Fruit fly (Drosophila melanogaster) whole organism, embryonic: Measurements from ENCODE around the gene BomBc3.

ENCODE experiments used
- Adf1 ChIP-seq: fragments of 200-800 bp; sonication (Bioruptor generic); IDR thresholded peaks from 2 replicates; pipeline ENCODE4 v1.3.6; 2022; ENCODE audit warnings: missing biosample characterization, missing genetic modification characterization
- Bteb2 ChIP-seq: fragments of 200-800 bp; sonication (Bioruptor generic); optimal IDR thresholded peaks from 2 replicates; lab custom pipeline; 2016; ENCODE audit warnings: missing biosample characterization, missing genetic modification characterization
- CG11723 ChIP-seq: fragments of 200-800 bp; sonication (Bioruptor generic); optimal IDR thresholded peaks from 2 replicates; lab custom pipeline; 2017; ENCODE audit warnings: missing biosample characterization, mild to moderate bottlenecking, missing genetic modification characterization
- CG12104 ChIP-seq: fragments of 200-800 bp; sonication (Bioruptor generic); optimal IDR thresholded peaks from 3 replicates; lab custom pipeline; 2016; ENCODE audit warnings: missing biosample characterization, missing genetic modification characterization
- CG12155 ChIP-seq: fragments of 200-800 bp; sonication (Bioruptor generic); optimal IDR thresholded peaks from 3 replicates; lab custom pipeline; 2016; ENCODE audit warnings: missing biosample characterization, missing genetic modification characterization
- CG12219 ChIP-seq: fragments of 200-800 bp; sonication (Bioruptor generic); optimal IDR thresholded peaks from 3 replicates; lab custom pipeline; 2018; ENCODE audit warnings: missing biosample characterization, mild to moderate bottlenecking, missing genetic modification characterization
- CG12744 ChIP-seq: fragments of 200-800 bp; sonication (Bioruptor generic); optimal IDR thresholded peaks from 2 replicates; lab custom pipeline; 2016; ENCODE audit warnings: missing biosample characterization, missing genetic modification characterization
- CG12769 ChIP-seq: fragments of 200-800 bp; sonication (Bioruptor generic); optimal IDR thresholded peaks from 2 replicates; lab custom pipeline; 2019; ENCODE audit warnings: missing biosample characterization, mild to moderate bottlenecking, missing genetic modification characterization, moderate library complexity
- CG13624 ChIP-seq: fragments of 200-800 bp; sonication (Bioruptor generic); optimal IDR thresholded peaks from 2 replicates; lab custom pipeline; 2016; ENCODE audit warnings: missing biosample characterization, missing genetic modification characterization
- CG13775 ChIP-seq: fragments of 200-800 bp; sonication (Bioruptor generic); optimal IDR thresholded peaks from 3 replicates; lab custom pipeline; 2017; ENCODE audit warnings: missing biosample characterization, mild to moderate bottlenecking, missing genetic modification characterization
- CG14710 ChIP-seq: fragments of 200-800 bp; sonication (Bioruptor generic); optimal IDR thresholded peaks from 3 replicates; lab custom pipeline; 2019; ENCODE audit warnings: missing biosample characterization, mild to moderate bottlenecking, missing genetic modification characterization, moderate library complexity
- CG16813 ChIP-seq: fragments of 200-800 bp; sonication (Bioruptor generic); IDR thresholded peaks from 3 replicates; pipeline ENCODE4 v1.3.6; 2022; ENCODE audit warnings: missing biosample characterization, missing genetic modification characterization; ENCODE audit not compliant: partially characterized antibody
- CG17328 ChIP-seq: fragments of 200-800 bp; sonication (Bioruptor generic); IDR thresholded peaks from 2 replicates; pipeline ENCODE4 v1.3.6; 2022; ENCODE audit warnings: missing biosample characterization, missing genetic modification characterization
- CG18011 ChIP-seq: fragments of 200-800 bp; sonication (Bioruptor generic); optimal IDR thresholded peaks from 2 replicates; lab custom pipeline; 2017; ENCODE audit warnings: missing biosample characterization, missing genetic modification characterization, mild to moderate bottlenecking, moderate library complexity, missing genotype
- CG32772 ChIP-seq: fragments of 200-800 bp; sonication (Bioruptor generic); IDR thresholded peaks from 2 replicates; pipeline ENCODE4 v1.3.6; 2022; ENCODE audit warnings: missing biosample characterization, missing genetic modification characterization
- CG3281 ChIP-seq: fragments of 200-800 bp; sonication (Bioruptor generic); optimal IDR thresholded peaks from 3 replicates; lab custom pipeline; 2017; ENCODE audit warnings: missing biosample characterization, mild to moderate bottlenecking, missing genetic modification characterization
- CG3995 ChIP-seq: fragments of 200-800 bp; sonication (Bioruptor generic); optimal IDR thresholded peaks from 3 replicates; lab custom pipeline; 2016; ENCODE audit warnings: missing biosample characterization, missing genetic modification characterization
- CG4617 ChIP-seq: fragments of 200-800 bp; sonication (Bioruptor generic); optimal IDR thresholded peaks from 3 replicates; lab custom pipeline; 2016; ENCODE audit warnings: missing biosample characterization, missing genetic modification characterization, borderline replicate concordance
- CG5953 ChIP-seq: fragments of 200-800 bp; sonication (Bioruptor generic); IDR thresholded peaks from 2 replicates; pipeline ENCODE4 v1.3.6; 2022; ENCODE audit warnings: missing biosample characterization, missing genetic modification characterization
- CG6654 ChIP-seq: fragments of 200-800 bp; sonication (Bioruptor generic); optimal IDR thresholded peaks from 2 replicates; lab custom pipeline; 2017; ENCODE audit warnings: missing biosample characterization, mild to moderate bottlenecking, missing genetic modification characterization
- CG7745 ChIP-seq: fragments of 200-800 bp; sonication (Bioruptor generic); optimal IDR thresholded peaks from 2 replicates; lab custom pipeline; 2018; ENCODE audit warnings: missing biosample characterization, mild to moderate bottlenecking, missing genetic modification characterization, moderate library complexity
- CG9817 ChIP-seq: fragments of 200-800 bp; sonication (Bioruptor generic); optimal IDR thresholded peaks from 2 replicates; lab custom pipeline; 2018; ENCODE audit warnings: missing biosample characterization, mild to moderate bottlenecking, missing genetic modification characterization, moderate library complexity
- CG9876 ChIP-seq: fragments of 200-800 bp; sonication (Bioruptor generic); optimal IDR thresholded peaks from 2 replicates; lab custom pipeline; 2016; ENCODE audit warnings: missing biosample characterization, missing genetic modification characterization
- CrebB ChIP-seq: fragments of 200-800 bp; sonication (Bioruptor generic); optimal IDR thresholded peaks from 3 replicates; lab custom pipeline; 2018; ENCODE audit warnings: missing biosample characterization, mild to moderate bottlenecking, missing genetic modification characterization
- Deaf1 ChIP-seq: fragments of 200-800 bp; optimal IDR thresholded peaks from 3 replicates; lab custom pipeline; 2019; ENCODE audit warnings: missing biosample characterization, mild to moderate bottlenecking, missing genetic modification characterization, moderate library complexity
- Dll ChIP-seq: fragments of 200-800 bp; sonication (Bioruptor generic); IDR thresholded peaks from 4 replicates; pipeline ENCODE4 v1.3.6; 2022; ENCODE audit warnings: missing biosample characterization, missing genetic modification characterization; ENCODE audit not compliant: partially characterized antibody
- Doc2 ChIP-seq: fragments of 200-800 bp; sonication (Bioruptor generic); IDR thresholded peaks from 2 replicates; pipeline ENCODE4 v1.3.6; 2022; ENCODE audit warnings: missing biosample characterization, missing genetic modification characterization
- E2f2 ChIP-seq: fragments of 200-800 bp; sonication (Bioruptor generic); IDR thresholded peaks from 2 replicates; pipeline ENCODE4 v1.3.6; 2022; ENCODE audit warnings: missing biosample characterization, missing genetic modification characterization
- HLHmδ ChIP-seq: fragments of 200-800 bp; sonication (Bioruptor generic); optimal IDR thresholded peaks from 2 replicates; lab custom pipeline; 2018; ENCODE audit warnings: missing biosample characterization, mild to moderate bottlenecking, missing genetic modification characterization, moderate library complexity
- Hmx ChIP-seq: fragments of 200-800 bp; sonication (Bioruptor generic); optimal IDR thresholded peaks from 2 replicates; lab custom pipeline; 2016; ENCODE audit warnings: missing biosample characterization, missing genetic modification characterization
- Hr78 ChIP-seq, 2 experiments: fragments of 200-800 bp in 1 of 2; fragments of >200 bp in 1 of 2; sonication (Bioruptor generic) in 1 of 2; optimal IDR thresholded peaks; 2 replicates each; lab custom pipeline; 2017 to 2019; ENCODE audit warnings: missing biosample characterization in 2 of 2, missing genetic modification characterization in 2 of 2, mild to moderate bottlenecking in 1 of 2, moderate library complexity in 1 of 2
- Hsf ChIP-seq: fragments of 200-800 bp; sonication (Bioruptor generic); optimal IDR thresholded peaks from 3 replicates; lab custom pipeline; 2016; ENCODE audit warnings: missing biosample characterization, missing genetic modification characterization
- Oaz ChIP-seq: fragments of 200-800 bp; sonication (Bioruptor generic); IDR thresholded peaks from 2 replicates; pipeline ENCODE4 v1.3.6; 2022; ENCODE audit warnings: missing biosample characterization, missing genetic modification characterization
- Ssrp ChIP-seq: fragments of 200-800 bp; sonication (Bioruptor generic); optimal IDR thresholded peaks from 2 replicates; lab custom pipeline; 2018; ENCODE audit warnings: missing biosample characterization, mild to moderate bottlenecking, missing genetic modification characterization, moderate library complexity
- Taf1 ChIP-seq: fragments of 200-800 bp; sonication (Bioruptor generic); IDR thresholded peaks from 2 replicates; pipeline ENCODE4 v1.3.6; 2022; ENCODE audit warnings: missing biosample characterization, missing genetic modification characterization
- ci ChIP-seq: fragments of 200-800 bp; sonication (Bioruptor generic); IDR thresholded peaks from 3 replicates; pipeline ENCODE4 v1.3.6; 2022; ENCODE audit warnings: missing biosample characterization, missing genetic modification characterization
- emc ChIP-seq: fragments of 200-800 bp; sonication (Bioruptor generic); optimal IDR thresholded peaks from 2 replicates; lab custom pipeline; 2016; ENCODE audit warnings: missing biosample characterization, missing genetic modification characterization
- exex ChIP-seq: fragments of 200-800 bp; sonication (Bioruptor generic); optimal IDR thresholded peaks from 4 replicates; lab custom pipeline; 2018; ENCODE audit warnings: missing biosample characterization, mild to moderate bottlenecking, missing genetic modification characterization, moderate library complexity
- fru ChIP-seq: fragments of >200 bp; optimal IDR thresholded peaks from 2 replicates; lab custom pipeline; 2017
- ftz-f1 ChIP-seq: fragments of 200-800 bp; sonication (Bioruptor generic); optimal IDR thresholded peaks from 2 replicates; lab custom pipeline; 2016; ENCODE audit warnings: missing biosample characterization, missing genetic modification characterization
- ham ChIP-seq: fragments of 200-800 bp; sonication (Bioruptor generic); IDR thresholded peaks from 2 replicates; pipeline ENCODE4 v1.3.6; 2022; ENCODE audit warnings: missing biosample characterization, missing genetic modification characterization
- hth ChIP-seq: fragments of >200 bp; optimal IDR thresholded peaks from 2 replicates; lab custom pipeline; 2017; ENCODE audit warnings: inconsistent platforms
- lmd ChIP-seq: fragments of 200-800 bp; sonication (Bioruptor generic); IDR thresholded peaks from 2 replicates; pipeline ENCODE4 v1.3.6; 2022; ENCODE audit warnings: missing biosample characterization, missing genetic modification characterization
- mam ChIP-seq: fragments of 200-800 bp; sonication (Bioruptor generic); optimal IDR thresholded peaks from 3 replicates; lab custom pipeline; 2016; ENCODE audit warnings: missing biosample characterization, missing genetic modification characterization
- pum ChIP-seq: fragments of 200-800 bp; sonication (Bioruptor generic); optimal IDR thresholded peaks from 2 replicates; lab custom pipeline; 2016; ENCODE audit warnings: missing biosample characterization, missing genetic modification characterization
- run ChIP-seq: fragments of 200-800 bp; sonication (Bioruptor generic); optimal IDR thresholded peaks from 3 replicates; lab custom pipeline; 2018; ENCODE audit warnings: missing biosample characterization, mild to moderate bottlenecking, missing genetic modification characterization
- sens ChIP-seq: fragments of 200-800 bp; sonication (Bioruptor generic); peaks from one replicate; lab custom pipeline; 2016; ENCODE audit warnings: missing biosample characterization, missing genetic modification characterization
- shn ChIP-seq: fragments of 200-800 bp; sonication (Bioruptor generic); optimal IDR thresholded peaks from 3 replicates; lab custom pipeline; 2016; ENCODE audit warnings: missing biosample characterization, missing genetic modification characterization
- sna ChIP-seq: fragments of 200-800 bp; sonication (Bioruptor generic); IDR thresholded peaks from 2 replicates; pipeline ENCODE4 v1.3.6; 2022; ENCODE audit warnings: missing biosample characterization, missing genetic modification characterization; ENCODE audit not compliant: partially characterized antibody
- tin ChIP-seq: fragments of 200-800 bp; sonication (Bioruptor generic); optimal IDR thresholded peaks from 3 replicates; lab custom pipeline; 2016; ENCODE audit warnings: missing biosample characterization, missing genetic modification characterization
- tna ChIP-seq: fragments of 200-800 bp; sonication (Bioruptor generic); IDR thresholded peaks from 2 replicates; pipeline ENCODE4 v1.3.6; 2022; ENCODE audit warnings: missing biosample characterization, missing genetic modification characterization; ENCODE audit not compliant: partially characterized antibody
- trh ChIP-seq: fragments of 200-800 bp; sonication (Bioruptor generic); optimal IDR thresholded peaks from 2 replicates; lab custom pipeline; 2016; ENCODE audit warnings: missing biosample characterization, missing genetic modification characterization
- zf30C ChIP-seq: fragments of 200-800 bp; sonication (Bioruptor generic); optimal IDR thresholded peaks from 3 replicates; lab custom pipeline; 2018; ENCODE audit warnings: missing biosample characterization, mild to moderate bottlenecking, missing genetic modification characterization

The BomBc3 gene

dm6 chr3R:22108316-22108715 is 21.4 kb downstream of the BomBc3 start (continued):
- TF ChIP-seq CG17328 (GFP tag; lab: Robert Waterston, UW), result peak; percentile 40; the same call in 1 of the 2 replicates
- no peak for TF ChIP-seq CG9876 (GFP tag; lab: Kevin White, UChicago)
- TF ChIP-seq tna (GFP tag; lab: Robert Waterston, UW), result no peak
- no peak for TF ChIP-seq exex
- TF ChIP-seq CG16813 (GFP tag; lab: Robert Waterston, UW), result no peak
- TF ChIP-seq Dll, result no peak
- no peak for TF ChIP-seq ham (GFP tag; lab: Robert Waterston, UW)
- TF ChIP-seq tin (GFP tag; lab: Kevin White, UChicago), result peak; percentile 36
- no peak for TF ChIP-seq CG5953 (GFP tag; lab: Robert Waterston, UW)
- TF ChIP-seq CG3281, result no peak
- no peak for TF ChIP-seq CG12155 (GFP tag; lab: Kevin White, UChicago)
- no peak for TF ChIP-seq zf30C (GFP tag; lab: Kevin White, UChicago)
- TF ChIP-seq E2f2 (GFP tag; lab: Robert Waterston, UW), result no peak
- TF ChIP-seq CrebB (tag; lab: Kevin White, UChicago), result no peak
- peak; percentile 5 for TF ChIP-seq CG6654
- no peak for TF ChIP-seq sna (GFP tag; lab: Robert Waterston, UW)
- TF ChIP-seq Taf1 (GFP tag; lab: Robert Waterston, UW), result no peak
- peak; percentile 12 for TF ChIP-seq Hsf (GFP tag; lab: Kevin White, UChicago)
- TF ChIP-seq CG11723, result no peak
- TF ChIP-seq Hmx (GFP tag; lab: Kevin White, UChicago), result no peak
- TF ChIP-seq HLHmδ, result no peak
- TF ChIP-seq CG13775 (GFP tag; lab: Kevin White, UChicago), result no peak
- no peak for TF ChIP-seq CG12744 (GFP tag; lab: Kevin White, UChicago)
- no peak for TF ChIP-seq CG14710 (tag; lab: Kevin White, UChicago)
- no peak for TF ChIP-seq CG18011 (GFP tag; lab: Kevin White, UChicago)
- TF ChIP-seq Adf1, result no peak
- TF ChIP-seq sens (GFP tag; lab: Kevin White, UChicago), result peak; percentile 62
- TF ChIP-seq CG13624 (GFP tag; lab: Kevin White, UChicago), result no peak
- TF ChIP-seq hth (lab: Kevin White, UChicago), result no peak
- peak; percentile 30 for TF ChIP-seq CG9817 (tag; lab: Kevin White, UChicago)
- no peak for TF ChIP-seq ftz-f1 (GFP tag; lab: Kevin White, UChicago)
- no peak for TF ChIP-seq CG4617
- no peak for TF ChIP-seq trh (GFP tag; lab: Kevin White, UChicago)
- no peak for TF ChIP-seq Bteb2
- no peak for TF ChIP-seq mam
- no peak for TF ChIP-seq ci (GFP tag; lab: Robert Waterston, UW)
- TF ChIP-seq run (tag; lab: Kevin White, UChicago), result no peak
- no peak for TF ChIP-seq emc (GFP tag; lab: Kevin White, UChicago)
- TF ChIP-seq CG7745 (tag; lab: Kevin White, UChicago), result no peak
- TF ChIP-seq Deaf1 (tag; lab: Kevin White, UChicago), result no peak
- no peak for TF ChIP-seq Hr78 (GFP tag; optimal IDR thresholded peaks at IDR 0.05; lab: Kevin White, UChicago)
- TF ChIP-seq CG3995 (GFP tag; lab: Kevin White, UChicago), result no peak
- TF ChIP-seq Oaz, result no peak
- TF ChIP-seq CG12104 (GFP tag; lab: Kevin White, UChicago), result no peak
- peak; percentile 49; the same call in 1 of the 2 replicates for TF ChIP-seq lmd
- no peak for TF ChIP-seq pum (GFP tag; lab: Kevin White, UChicago)
- no peak for TF ChIP-seq fru (lab: Kevin White, UChicago)
- peak; percentile 8 for TF ChIP-seq Ssrp (tag; lab: Kevin White, UChicago)
- TF ChIP-seq CG12769 (tag; lab: Kevin White, UChicago), result peak; percentile 68
- no peak for TF ChIP-seq CG12219 (GFP tag; lab: Kevin White, UChicago)
- no peak for TF ChIP-seq CG32772 (GFP tag; lab: Robert Waterston, UW)
- no peak for TF ChIP-seq shn (GFP tag; lab: Kevin White, UChicago)
- no peak for TF ChIP-seq Doc2
